Worm (Caenorhabditis elegans): ENCODE data around the gene T23D5.3.

The T23D5.3 gene

ce11 chrV:15721431-15721830, 12.0 kb downstream of the T23D5.3 start:
- TF ChIP-seq hlh-11 (tag; optimal IDR thresholded peaks at IDR 0.05) (no peak), dmd-9 (GFP tag; IDR thresholded peaks at IDR 0.05) (no peak), aha-1 (tag) (peak; percentile 24)

- TF ChIP-seq snpc-1.2 (GFP tag; IDR thresholded peaks at IDR 0.05) (no peak), R02D3.7 (tag; optimal IDR thresholded peaks at IDR 0.05) (no peak), php-3 (GFP tag; IDR thresholded peaks at IDR 0.05) (no peak), attf-4 (tag; optimal IDR thresholded peaks at IDR 0.05) (no peak), vab-7 (GFP tag; IDR thresholded peaks at IDR 0.05) (no peak), nhr-6 (tag; optimal IDR thresholded peaks at IDR 0.05) (no peak), nhr-42 (GFP tag; IDR thresholded peaks at IDR 0.05) (no peak), ceh-20 (GFP tag; IDR thresholded peaks at IDR 0.05) (no peak), tra-1 (GFP tag; IDR thresholded peaks at IDR 0.05) (no peak), lin-39 (tag; optimal IDR thresholded peaks at IDR 0.05) (no peak), F10B5.3 (tag; optimal IDR thresholded peaks at IDR 0.05) (no peak), cey-2 (tag; optimal IDR thresholded peaks at IDR 0.05; ENCODE audit: borderline replicate concordance, insufficient read depth) (no peak), hlh-11 (tag; optimal IDR thresholded peaks at IDR 0.05) (no peak), Y105C5A.15 (GFP tag; IDR thresholded peaks at IDR 0.05) (no peak), unc-39 (tag; optimal IDR thresholded peaks at IDR 0.05) (no peak), mxl-2 (GFP tag; conservative IDR thresholded peaks at IDR 0.05) (no peak), Y5F2A.4 (GFP tag; optimal IDR thresholded peaks at IDR 0.05) (no peak)
Measured at ce11 chrV:15719570-15719969, 13.9 kb downstream of the T23D5.3 start, which contains the start of gene Y6E2A.7. Y6E2A.7 (plus strand) TSS chrV:15719870.

- TF ChIP-seq unc-62 (GFP tag; optimal IDR thresholded peaks at IDR 0.05 in 1 of 2) (peak in 1 of 2 experiments; percentile 18), unc-62 (tag; optimal IDR thresholded peaks at IDR 0.05) (no peak), dmd-6 (GFP tag; IDR thresholded peaks at IDR 0.05) (no peak)
Measured at ce11 chrV:15718562-15718961, 14.9 kb downstream of the T23D5.3 start, which contains the start of gene Y6E2A.5. Y6E2A.5 (minus strand) TSS chrV:15718662.

ce11 chrV:15716679-15717078, 16.8 kb downstream of the T23D5.3 start, which contains the start of gene Y6E2A.4:
Y6E2A.4 (minus strand) TSS chrV:15716779.
- no peak for TF ChIP-seq zip-2 (tag; optimal IDR thresholded peaks at IDR 0.05)
- TF ChIP-seq nhr-10 (tag; optimal IDR thresholded peaks at IDR 0.05) = no peak
- no peak for TF ChIP-seq gei-8 (GFP tag; optimal IDR thresholded peaks at IDR 0.05)
- no peak for TF ChIP-seq zag-1 (tag; optimal IDR thresholded peaks at IDR 0.05)
- TF ChIP-seq unc-130 (GFP tag; optimal IDR thresholded peaks at IDR 0.05) = no peak
- no peak for TF ChIP-seq rbr-2 (tag; optimal IDR thresholded peaks at IDR 0.05)
- no peak for TF ChIP-seq ztf-7 (tag; optimal IDR thresholded peaks at IDR 0.05)
- no peak for TF ChIP-seq cey-2 (tag; optimal IDR thresholded peaks at IDR 0.05; ENCODE audit: borderline replicate concordance, insufficient read depth)
- no peak for TF ChIP-seq lin-1 (GFP tag; IDR thresholded peaks at IDR 0.05)

- TF ChIP-seq dpl-1 (GFP tag; optimal IDR thresholded peaks at IDR 0.05) (no peak), nhr-11 (tag; optimal IDR thresholded peaks at IDR 0.05) (no peak), unc-62 (GFP tag; optimal IDR thresholded peaks at IDR 0.05 in 1 of 2) (peak in 1 of 2 experiments; percentile 54), unc-62 (tag; optimal IDR thresholded peaks at IDR 0.05) (no peak), daf-16 (GFP tag; optimal IDR thresholded peaks at IDR 0.05) (peak in 1 of 2 experiments; percentile 83), daf-16 (tag; optimal IDR thresholded peaks at IDR 0.05) (peak; percentile 94), dve-1 (tag; optimal IDR thresholded peaks at IDR 0.05; ENCODE audit: insufficient read depth) (peak; percentile 27), mdl-1 (tag; optimal IDR thresholded peaks at IDR 0.05) (peak in 1 of 2 experiments; percentile 11)
Measured at ce11 chrV:15715636-15716035, 17.8 kb downstream of the T23D5.3 start.

Measured in whole organism, L4 larva.